Fruit fly (Drosophila melanogaster): ENCODE results near the gene Ufl1.

The Ufl1 gene

dm6 chr3R:7104308-7104707 lies 30.1 kb upstream of the Ufl1 start:
- TF ChIP-seq ey (GFP tag; optimal IDR thresholded peaks at IDR 0.05) (no peak), N (GFP tag; optimal IDR thresholded peaks at IDR 0.05) (no peak), HLH106 (tag; optimal IDR thresholded peaks at IDR 0.05) (no peak), Dif (GFP tag; optimal IDR thresholded peaks at IDR 0.05; ENCODE audit: partially characterized antibody) (no peak), Dfd (GFP tag; optimal IDR thresholded peaks at IDR 0.05) (no peak), sv (GFP tag; optimal IDR thresholded peaks at IDR 0.05) (no peak), tai (GFP tag; optimal IDR thresholded peaks at IDR 0.05) (no peak), OdsH (GFP tag; optimal IDR thresholded peaks at IDR 0.05) (no peak), CG32264 (GFP tag; optimal IDR thresholded peaks at IDR 0.05) (no peak), h (GFP tag; optimal IDR thresholded peaks at IDR 0.05) (no peak), Hnf4 (GFP tag; optimal IDR thresholded peaks at IDR 0.05) (no peak), Rel (GFP tag; optimal IDR thresholded peaks at IDR 0.05) (no peak), Rel (tag; optimal IDR thresholded peaks at IDR 0.05) (no peak), foxo (GFP tag; optimal IDR thresholded peaks at IDR 0.05) (no peak), psq (GFP tag; optimal IDR thresholded peaks at IDR 0.05) (no peak), Jra (GFP tag; optimal IDR thresholded peaks at IDR 0.05) (no peak), rgr (GFP tag; optimal IDR thresholded peaks at IDR 0.05) (no peak)

dm6 chr3R:7102853-7103833 lies 28.9 kb upstream of the Ufl1 start:
- TF ChIP-seq psq (GFP tag; optimal IDR thresholded peaks at IDR 0.05): peak; percentile 23
- no peak for TF ChIP-seq foxo (GFP tag; optimal IDR thresholded peaks at IDR 0.05)
- no peak for TF ChIP-seq Hr78 (GFP tag; optimal IDR thresholded peaks at IDR 0.05)
- no peak for TF ChIP-seq CrebA (GFP tag; optimal IDR thresholded peaks at IDR 0.05; ENCODE audit: borderline replicate concordance)
- TF ChIP-seq h (GFP tag; optimal IDR thresholded peaks at IDR 0.05): no peak
- peak; percentile 23 for TF ChIP-seq Dfd (GFP tag; optimal IDR thresholded peaks at IDR 0.05)
- TF ChIP-seq CG32264 (GFP tag; optimal IDR thresholded peaks at IDR 0.05): no peak
- TF ChIP-seq tai (GFP tag; optimal IDR thresholded peaks at IDR 0.05): no peak
- TF ChIP-seq Vsx2 (GFP tag; optimal IDR thresholded peaks at IDR 0.05; ENCODE audit: partially characterized antibody): peak; percentile 11
- no peak for TF ChIP-seq Jra (GFP tag; optimal IDR thresholded peaks at IDR 0.05)
- TF ChIP-seq Abd-B (GFP tag; optimal IDR thresholded peaks at IDR 0.05): no peak
- TF ChIP-seq dmrt93B (GFP tag; optimal IDR thresholded peaks at IDR 0.05): no peak
- no peak for TF ChIP-seq br (GFP tag; optimal IDR thresholded peaks at IDR 0.05)
- TF ChIP-seq brk (GFP tag; optimal IDR thresholded peaks at IDR 0.05): no peak
- peak; percentile 2 for TF ChIP-seq woc (GFP tag; optimal IDR thresholded peaks at IDR 0.05)
- peak; percentile 72 for TF ChIP-seq Dif (GFP tag; optimal IDR thresholded peaks at IDR 0.05; ENCODE audit: partially characterized antibody)
- TF ChIP-seq Rel (GFP tag; optimal IDR thresholded peaks at IDR 0.05): no peak
- TF ChIP-seq Rel (tag; optimal IDR thresholded peaks at IDR 0.05): peak; percentile 0
- peak; percentile 45 for TF ChIP-seq sage (GFP tag; optimal IDR thresholded peaks at IDR 0.05)
- TF ChIP-seq dl (GFP tag; optimal IDR thresholded peaks at IDR 0.05; ENCODE audit: insufficient read depth in 1 of 2, partially characterized antibody in 2 of 2): peak in 1 of 2 experiments; percentile 79
- no peak for TF ChIP-seq dsf (GFP tag; optimal IDR thresholded peaks at IDR 0.05; ENCODE audit: borderline replicate concordance)
- no peak for TF ChIP-seq GATAd (GFP tag; optimal IDR thresholded peaks at IDR 0.05)
- TF ChIP-seq jim (GFP tag; optimal IDR thresholded peaks at IDR 0.05): no peak
- no peak for TF ChIP-seq N (GFP tag; optimal IDR thresholded peaks at IDR 0.05)

- TF ChIP-seq lola (GFP tag; optimal IDR thresholded peaks at IDR 0.05): no peak
- TF ChIP-seq Myc (optimal IDR thresholded peaks at IDR 0.05): peak; percentile 52
Measured at dm6 chr3R:7094368-7094767, 20.1 kb upstream of the Ufl1 start.

- TF ChIP-seq dsf (GFP tag; optimal IDR thresholded peaks at IDR 0.05; ENCODE audit: borderline replicate concordance) (no peak), foxo (GFP tag; optimal IDR thresholded peaks at IDR 0.05) (peak in 1 of 2 experiments; percentile 18), woc (GFP tag; optimal IDR thresholded peaks at IDR 0.05) (peak; percentile 10), CG9705 (GFP tag; optimal IDR thresholded peaks at IDR 0.05) (no peak), tai (GFP tag; optimal IDR thresholded peaks at IDR 0.05) (no peak), sage (GFP tag; optimal IDR thresholded peaks at IDR 0.05) (no peak), HLH106 (tag; optimal IDR thresholded peaks at IDR 0.05) (peak; percentile 46), sv (GFP tag; optimal IDR thresholded peaks at IDR 0.05) (no peak), usp (GFP tag; optimal IDR thresholded peaks at IDR 0.05) (no peak), brk (GFP tag; optimal IDR thresholded peaks at IDR 0.05) (peak; percentile 8), ey (GFP tag; optimal IDR thresholded peaks at IDR 0.05) (peak; percentile 9), dl (GFP tag; optimal IDR thresholded peaks at IDR 0.05; ENCODE audit: insufficient read depth in 1 of 2, partially characterized antibody in 2 of 2) (no peak), CrebA (GFP tag; optimal IDR thresholded peaks at IDR 0.05; ENCODE audit: borderline replicate concordance) (no peak), lola (GFP tag; optimal IDR thresholded peaks at IDR 0.05) (no peak), Hr83 (GFP tag; optimal IDR thresholded peaks at IDR 0.05; ENCODE audit: poor library complexity, severe bottlenecking) (peak; percentile 11), Hnf4 (GFP tag; optimal IDR thresholded peaks at IDR 0.05) (no peak), Dif (GFP tag; optimal IDR thresholded peaks at IDR 0.05; ENCODE audit: partially characterized antibody) (no peak), pan (optimal IDR thresholded peaks at IDR 0.05) (no peak), N (GFP tag; optimal IDR thresholded peaks at IDR 0.05) (no peak)
Measured at dm6 chr3R:7093592-7093991, 19.3 kb upstream of the Ufl1 start.

All from whole organism, wandering third instar larva.